Worm (Caenorhabditis elegans) whole organism, mixed stage, embryonic: Measurements from ENCODE around the gene C06E4.8.

Source experiments
- ceh-39 ChIP-seq: fragments of 150-350 bp; optimal IDR thresholded peaks from 2 replicates; lab custom pipeline; 2014; ENCODE audit warnings: missing biosample characterization, missing genetic modification characterization
- elt-3 ChIP-seq: fragments of 150-350 bp; optimal IDR thresholded peaks from 2 replicates; lab custom pipeline; 2014; ENCODE audit warnings: missing biosample characterization, missing genetic modification characterization
- lin-32 ChIP-seq: fragments of 200-800 bp; sonication (Bioruptor generic); optimal IDR thresholded peaks from 2 replicates; lab custom pipeline; 2018; ENCODE audit warnings: mild to moderate bottlenecking, missing genetic modification characterization, missing compliant biosample characterization
- nhr-237 ChIP-seq: fragments of 150-350 bp; optimal IDR thresholded peaks from 2 replicates; lab custom pipeline; 2014; ENCODE audit warnings: missing biosample characterization, missing genetic modification characterization
- sem-2 ChIP-seq: fragments of 200-800 bp; sonication (Bioruptor generic); optimal IDR thresholded peaks from 2 replicates; lab custom pipeline; 2018; ENCODE audit warnings: mild to moderate bottlenecking, missing genetic modification characterization, missing compliant biosample characterization

- TF ChIP-seq sem-2 (no peak), lin-32 (GFP tag; lab: Kevin White, UChicago) (peak; percentile 7), elt-3 (no peak), ceh-39 (no peak), nhr-237 (tag; lab: Kevin White, UChicago) (peak; percentile 50)
Observed at ce11 chrIV:7235382-7235917, 50.2 kb downstream of the C06E4.8 start.
